Worm (Caenorhabditis elegans) whole organism, early embryonic: Measurements from ENCODE around the gene srh-244.

ENCODE experiments used
- B0310.2 ChIP-seq: sonication (generic microtip); optimal IDR thresholded peaks from 2 replicates; lab custom pipeline; 2016; ENCODE audit warnings: mild to moderate bottlenecking, missing genetic modification characterization, missing compliant biosample characterization
- F13C5.2 ChIP-seq: sonication (generic microtip); optimal IDR thresholded peaks from 2 replicates; lab custom pipeline; 2017; ENCODE audit warnings: mild to moderate bottlenecking, missing genetic modification characterization, inconsistent platforms, missing compliant biosample characterization
- aly-1 ChIP-seq: sonication (generic microtip); optimal IDR thresholded peaks from 2 replicates; lab custom pipeline; 2016; ENCODE audit warnings: missing genetic modification characterization, missing compliant biosample characterization
- ama-1 ChIP-seq: fragments of 150-350 bp; optimal IDR thresholded peaks from 2 replicates; lab custom pipeline; 2014
- ceh-13 ChIP-seq: fragments of 200-800 bp; sonication (Bioruptor generic); optimal IDR thresholded peaks from 2 replicates; lab custom pipeline; 2018; ENCODE audit warnings: mild to moderate bottlenecking, missing genetic modification characterization, missing compliant biosample characterization
- ceh-36 ChIP-seq: sonication (generic microtip); optimal IDR thresholded peaks from 2 replicates; lab custom pipeline; 2016; ENCODE audit warnings: missing genetic modification characterization, inconsistent platforms, missing compliant biosample characterization
- ets-7 ChIP-seq: sonication (generic microtip); optimal IDR thresholded peaks from 2 replicates; lab custom pipeline; 2016; ENCODE audit warnings: missing genotype, missing genetic modification characterization, missing compliant biosample characterization
- flt-1 ChIP-seq: fragments of 200-800 bp; sonication (Bioruptor generic); IDR thresholded peaks from 2 replicates; pipeline ENCODE4 v1.3.6; 2022; ENCODE audit warnings: missing genetic modification characterization, missing compliant biosample characterization
- hmbx-1 ChIP-seq: sonication (generic microtip); optimal IDR thresholded peaks from 2 replicates; lab custom pipeline; 2016; ENCODE audit warnings: mild to moderate bottlenecking, missing genetic modification characterization, missing compliant biosample characterization
- hmg-4 ChIP-seq: fragments of 200-800 bp; sonication (Bioruptor generic); optimal IDR thresholded peaks from 2 replicates; lab custom pipeline; 2018; ENCODE audit warnings: mild to moderate bottlenecking, missing genetic modification characterization, missing compliant biosample characterization
- hnd-1 ChIP-seq: sonication (generic microtip); optimal IDR thresholded peaks from 2 replicates; lab custom pipeline; 2016; ENCODE audit warnings: missing genetic modification characterization, missing compliant biosample characterization
- pes-1 ChIP-seq: fragments of 200-800 bp; sonication (Bioruptor generic); IDR thresholded peaks from 2 replicates; pipeline ENCODE4 v1.3.6; 2022; ENCODE audit warnings: missing genetic modification reagents, missing genetic modification characterization, missing compliant biosample characterization
- scrt-1 ChIP-seq: fragments of 200-800 bp; sonication (Bioruptor generic); IDR thresholded peaks from 2 replicates; pipeline ENCODE4 v1.3.6; 2022; ENCODE audit warnings: missing genetic modification characterization, missing compliant biosample characterization
- sea-1 ChIP-seq: fragments of 200-800 bp; sonication (Bioruptor generic); conservative IDR thresholded peaks from 2 replicates; pipeline ENCODE4 v1.3.6; 2022; ENCODE audit warnings: missing genetic modification characterization, missing compliant biosample characterization
- tbx-11 ChIP-seq: fragments of 200-800 bp; sonication (Bioruptor generic); IDR thresholded peaks from 2 replicates; pipeline ENCODE4 v1.3.6; 2022; ENCODE audit warnings: missing genetic modification characterization, missing compliant biosample characterization
- tbx-37 ChIP-seq: fragments of 200-800 bp; sonication (Bioruptor generic); conservative IDR thresholded peaks from 2 replicates; pipeline ENCODE4 v1.3.6; 2022; ENCODE audit warnings: missing genetic modification reagents, missing genetic modification characterization, missing compliant biosample characterization
- tra-4 ChIP-seq: sonication (generic microtip); optimal IDR thresholded peaks from 2 replicates; lab custom pipeline; 2017; ENCODE audit warnings: missing genetic modification characterization, missing compliant biosample characterization

The srh-244 gene

DNA sequence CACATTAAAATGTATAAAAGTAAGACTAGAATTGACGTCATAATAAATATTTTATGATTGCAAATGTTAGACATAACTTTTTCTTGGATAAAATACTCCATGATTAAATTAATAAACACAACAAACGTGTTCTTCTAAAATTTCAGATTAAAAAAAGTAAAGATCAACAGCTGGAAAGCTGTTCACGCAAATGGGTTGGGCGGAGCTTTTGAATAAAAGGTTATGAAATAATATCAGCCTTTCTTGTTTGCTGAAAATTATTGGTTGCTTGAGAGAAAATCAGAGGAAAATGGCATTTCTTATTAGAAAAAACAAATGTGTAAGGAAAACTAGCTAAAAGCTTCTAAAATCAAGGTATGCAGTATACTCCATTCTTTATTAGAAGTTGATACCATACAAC is 44.1 kb downstream of the srh-244 start, which contains the start of gene C02H6.3:
Gene C02H6.3 (minus strand): TSS at position 101 of the 400 bp plus-strand sequence.
- TF ChIP-seq ama-1 (no peak), flt-1 (GFP tag; lab: Robert Waterston, UW) (no peak), ceh-13 (GFP tag; lab: Kevin White, UChicago) (no peak), tbx-37 (no peak), aly-1 (tag; lab: Kevin White, UChicago) (no peak), ceh-36 (tag; lab: Kevin White, UChicago) (no peak), F13C5.2 (tag; lab: Kevin White, UChicago) (no peak), pes-1 (GFP tag; lab: Robert Waterston, UW) (no peak), ets-7 (tag; lab: Kevin White, UChicago) (no peak), hmbx-1 (tag; lab: Kevin White, UChicago) (no peak), B0310.2 (tag; lab: Kevin White, UChicago) (no peak), tra-4 (tag; lab: Kevin White, UChicago) (no peak), hnd-1 (tag; lab: Kevin White, UChicago) (no peak), scrt-1 (no peak), hmg-4 (GFP tag; lab: Kevin White, UChicago) (no peak)

DNA sequence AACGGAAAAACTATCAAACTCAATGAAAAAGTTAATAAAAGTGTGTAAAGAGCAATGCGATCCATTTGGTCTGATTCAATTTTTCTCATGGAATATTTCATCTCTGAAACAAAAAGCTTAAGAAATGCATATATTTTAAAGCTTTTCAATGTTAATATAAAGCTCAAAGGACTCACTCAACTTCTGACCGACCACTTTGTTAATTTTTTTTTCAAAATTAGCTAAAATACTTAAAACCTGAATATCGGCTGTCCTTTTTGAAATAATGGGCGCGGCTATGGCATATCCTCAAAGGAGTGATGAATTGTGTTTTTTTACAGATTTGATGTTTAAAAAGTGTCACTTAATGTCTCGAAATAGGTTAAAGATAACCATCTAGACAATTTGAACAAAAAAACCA is 46.1 kb downstream of the srh-244 start, which contains the start of gene C02H6.1:
Gene C02H6.1 (minus strand): TSS at position 101 of the 400 bp plus-strand sequence.
- TF ChIP-seq ceh-13 (GFP tag; lab: Kevin White, UChicago) (no peak), ets-7 (tag; lab: Kevin White, UChicago) (no peak), tbx-11 (GFP tag; lab: Robert Waterston, UW) (no peak), B0310.2 (tag; lab: Kevin White, UChicago) (no peak), tra-4 (tag; lab: Kevin White, UChicago) (no peak), sea-1 (GFP tag; lab: Robert Waterston, UW) (no peak), flt-1 (GFP tag; lab: Robert Waterston, UW) (no peak), ceh-36 (tag; lab: Kevin White, UChicago) (no peak), hmbx-1 (tag; lab: Kevin White, UChicago) (no peak), hnd-1 (tag; lab: Kevin White, UChicago) (no peak), ama-1 (no peak), aly-1 (tag; lab: Kevin White, UChicago) (no peak), pes-1 (GFP tag; lab: Robert Waterston, UW) (no peak), scrt-1 (no peak), F13C5.2 (tag; lab: Kevin White, UChicago) (no peak), hmg-4 (GFP tag; lab: Kevin White, UChicago) (no peak)

DNA sequence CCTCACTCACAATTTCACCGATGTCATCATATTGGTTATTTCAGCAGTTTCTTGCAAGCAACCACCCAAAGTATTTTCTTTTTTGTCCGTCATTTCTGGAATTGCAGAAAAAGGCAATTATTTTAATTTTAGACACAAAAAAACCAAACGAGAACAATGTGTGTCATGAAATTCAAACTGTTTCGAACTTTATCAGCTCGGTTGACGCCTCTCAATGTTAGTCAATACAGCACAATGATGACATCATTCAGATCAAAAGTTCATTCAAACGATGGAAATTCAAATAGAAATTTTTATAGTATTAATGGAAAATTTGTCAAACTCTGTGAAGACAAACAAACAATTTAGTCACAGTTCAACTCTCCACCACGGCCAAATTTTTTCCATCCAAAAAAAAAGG is 48.3 kb downstream of the srh-244 start, which contains the start of gene fbxa-105:
Gene fbxa-105 (minus strand): TSS at position 97 of the 400 bp plus-strand sequence.
- TF ChIP-seq hnd-1 (tag; lab: Kevin White, UChicago) = no peak
- TF ChIP-seq sea-1 (GFP tag; lab: Robert Waterston, UW) = no peak
- no peak for TF ChIP-seq tra-4 (tag; lab: Kevin White, UChicago)
- no peak for TF ChIP-seq F13C5.2 (tag; lab: Kevin White, UChicago)
- TF ChIP-seq ets-7 (tag; lab: Kevin White, UChicago) = no peak
- TF ChIP-seq ama-1 = no peak
- no peak for TF ChIP-seq aly-1 (tag; lab: Kevin White, UChicago)
- TF ChIP-seq ceh-36 (tag; lab: Kevin White, UChicago) = no peak
- TF ChIP-seq tbx-11 (GFP tag; lab: Robert Waterston, UW) = no peak
